Worm (Caenorhabditis elegans) whole organism, L1 larva: ENCODE results near the gene clec-150.

Source experiments
- C04F5.9 ChIP-seq: sonication (generic microtip); optimal IDR thresholded peaks from 2 replicates; lab custom pipeline; 2016; ENCODE audit warnings: missing genetic modification characterization, missing compliant biosample characterization
- Y116A8C.19 ChIP-seq: sonication (generic microtip); optimal IDR thresholded peaks from 2 replicates; lab custom pipeline; 2016; ENCODE audit warnings: missing compliant biosample characterization, missing genetic modification characterization, borderline replicate concordance
- aha-1 ChIP-seq: fragments of 150-350 bp; optimal IDR thresholded peaks from 2 replicates; lab custom pipeline; 2014; ENCODE audit warnings: missing biosample characterization, missing genetic modification characterization
- aly-2 ChIP-seq: fragments of 150-350 bp; optimal IDR thresholded peaks from 2 replicates; lab custom pipeline; 2014; ENCODE audit warnings: missing biosample characterization, missing genetic modification characterization
- blmp-1 ChIP-seq: fragments of 150-350 bp; optimal IDR thresholded peaks from 2 replicates; lab custom pipeline; 2014; ENCODE audit warnings: missing biosample characterization, missing genetic modification characterization
- ceh-8 ChIP-seq: fragments of 200-800 bp; sonication (Bioruptor generic); optimal IDR thresholded peaks from 2 replicates; lab custom pipeline; 2018; ENCODE audit warnings: mild to moderate bottlenecking, missing genetic modification characterization, moderate library complexity, missing compliant biosample characterization
- ceh-82 ChIP-seq, 3 experiments: fragments of 150-350 bp in 1 of 3; sonication (generic microtip) in 2 of 3; optimal IDR thresholded peaks; 2 replicates each; lab custom pipeline; 2014 to 2017; ENCODE audit warnings: missing biosample characterization in 3 of 3, missing genetic modification characterization in 3 of 3
- ces-1 ChIP-seq: fragments of 150-350 bp; optimal IDR thresholded peaks from 2 replicates; lab custom pipeline; 2014; ENCODE audit warnings: missing biosample characterization, missing genetic modification reagents, missing genetic modification characterization
- efl-1 ChIP-seq, 4 experiments: fragments of 150-350 bp; optimal IDR thresholded peaks in 3 of 4; peaks in 1 of 4; 1 replicate in 1 of 4; 2 replicates in 3 of 4; lab custom pipeline; 2014; ENCODE audit warnings: missing biosample characterization in 2 of 4, missing genetic modification characterization in 2 of 4, missing genetic modification reagents in 2 of 4
- elt-3 ChIP-seq, 6 experiments: fragments of 150-350 bp in 1 of 6; sonication (generic microtip); optimal IDR thresholded peaks; 2 replicates each; lab custom pipeline; 2017 to 2018; ENCODE audit warnings: missing biosample characterization in 6 of 6, missing genetic modification characterization in 6 of 6, inconsistent platforms in 1 of 6
- fkh-4 ChIP-seq: sonication (generic microtip); optimal IDR thresholded peaks from 2 replicates; lab custom pipeline; 2016; ENCODE audit warnings: missing compliant biosample characterization, missing genetic modification characterization, borderline replicate concordance
- hlh-17 ChIP-seq: fragments of 200-800 bp; sonication (Bioruptor generic); optimal IDR thresholded peaks from 2 replicates; lab custom pipeline; 2018; ENCODE audit warnings: missing genetic modification characterization, mild to moderate bottlenecking, missing compliant biosample characterization, moderate library complexity, borderline replicate concordance
- hlh-4 ChIP-seq: sonication (generic microtip); optimal IDR thresholded peaks from 2 replicates; lab custom pipeline; 2016; ENCODE audit warnings: mild to moderate bottlenecking, missing genetic modification characterization, missing compliant biosample characterization
- irx-1 ChIP-seq: sonication (generic microtip); optimal IDR thresholded peaks from 2 replicates; lab custom pipeline; 2016; ENCODE audit warnings: missing genetic modification characterization, missing compliant biosample characterization
- lin-13 ChIP-seq: fragments of 150-350 bp; optimal IDR thresholded peaks from 2 replicates; lab custom pipeline; 2014; ENCODE audit warnings: missing biosample characterization, missing genetic modification reagents, missing genetic modification characterization
- lin-14 ChIP-seq: fragments of 200-800 bp; sonication (Bioruptor generic); optimal IDR thresholded peaks from 2 replicates; lab custom pipeline; 2018; ENCODE audit warnings: mild to moderate bottlenecking, missing genetic modification characterization, moderate library complexity, missing compliant biosample characterization
- lir-3 ChIP-seq: sonication (generic microtip); optimal IDR thresholded peaks from 2 replicates; lab custom pipeline; 2016; ENCODE audit warnings: mild to moderate bottlenecking, missing genetic modification characterization, moderate library complexity, missing compliant biosample characterization; ENCODE audit not compliant: poor library complexity
- lsy-2 ChIP-seq, 2 experiments: fragments of 150-350 bp; optimal IDR thresholded peaks; 2 replicates each; lab custom pipeline; 2014; ENCODE audit warnings: missing biosample characterization in 2 of 2, missing genetic modification characterization in 2 of 2
- mdl-1 ChIP-seq, 2 experiments: fragments of 150-350 bp; optimal IDR thresholded peaks; 2 replicates each; lab custom pipeline; 2014 to 2017; ENCODE audit warnings: missing biosample characterization in 2 of 2, missing genetic modification characterization in 2 of 2, inconsistent platforms in 1 of 2
- mef-2 ChIP-seq: fragments of 150-350 bp; optimal IDR thresholded peaks from 2 replicates; lab custom pipeline; 2014; ENCODE audit warnings: missing biosample characterization, missing genetic modification characterization
- nhr-11 ChIP-seq: fragments of 150-350 bp; optimal IDR thresholded peaks from 2 replicates; lab custom pipeline; 2014; ENCODE audit warnings: missing biosample characterization, missing genetic modification characterization
- nhr-19 ChIP-seq: fragments of 200-800 bp; sonication (Bioruptor generic); conservative IDR thresholded peaks from 2 replicates; pipeline ENCODE4 v1.3.6; 2022; ENCODE audit warnings: missing genetic modification characterization, missing compliant biosample characterization
- nhr-20 ChIP-seq: sonication (generic microtip); optimal IDR thresholded peaks from 2 replicates; lab custom pipeline; 2016; ENCODE audit warnings: mild to moderate bottlenecking, missing genetic modification characterization, missing compliant biosample characterization
- nhr-237 ChIP-seq: fragments of 150-350 bp; optimal IDR thresholded peaks from 2 replicates; lab custom pipeline; 2014; ENCODE audit warnings: missing biosample characterization, missing genetic modification characterization
- nhr-28 ChIP-seq: fragments of 150-350 bp; optimal IDR thresholded peaks from 2 replicates; lab custom pipeline; 2014; ENCODE audit warnings: missing biosample characterization, missing genetic modification characterization
- nhr-71 ChIP-seq: sonication (generic microtip); optimal IDR thresholded peaks from 2 replicates; lab custom pipeline; 2016; ENCODE audit warnings: mild to moderate bottlenecking, missing genetic modification characterization, moderate library complexity, missing compliant biosample characterization
- nhr-77 ChIP-seq: fragments of 150-350 bp; optimal IDR thresholded peaks from 2 replicates; lab custom pipeline; 2014; ENCODE audit warnings: missing biosample characterization, missing genetic modification characterization
- nhr-90 ChIP-seq: sonication (generic microtip); optimal IDR thresholded peaks from 2 replicates; lab custom pipeline; 2016; ENCODE audit warnings: mild to moderate bottlenecking, missing genetic modification characterization, missing compliant biosample characterization; ENCODE audit not compliant: poor library complexity
- pag-3 ChIP-seq: sonication (generic microtip); optimal IDR thresholded peaks from 2 replicates; lab custom pipeline; 2017; ENCODE audit warnings: missing genetic modification characterization, mild to moderate bottlenecking, missing compliant biosample characterization, antibody characterized with exemption, borderline replicate concordance; ENCODE audit not compliant: insufficient read depth
- pqm-1 ChIP-seq: sonication (generic microtip); optimal IDR thresholded peaks from 3 replicates; lab custom pipeline; 2017; ENCODE audit warnings: missing biosample characterization, missing genetic modification characterization
- snpc-4 ChIP-seq: fragments of 150-350 bp; optimal IDR thresholded peaks from 2 replicates; lab custom pipeline; 2014; ENCODE audit warnings: missing biosample characterization, missing genetic modification characterization
- snu-23 ChIP-seq: sonication (generic microtip); optimal IDR thresholded peaks from 2 replicates; lab custom pipeline; 2016; ENCODE audit warnings: missing genetic modification characterization, missing compliant biosample characterization
- tbx-2 ChIP-seq: sonication (generic microtip); optimal IDR thresholded peaks from 2 replicates; lab custom pipeline; 2016; ENCODE audit warnings: missing genetic modification characterization, missing compliant biosample characterization
- unc-30 ChIP-seq: sonication (generic microtip); optimal IDR thresholded peaks from 2 replicates; lab custom pipeline; 2017; ENCODE audit warnings: missing biosample characterization, missing genetic modification characterization
- unc-86 ChIP-seq: sonication (generic microtip); optimal IDR thresholded peaks from 2 replicates; lab custom pipeline; 2016; ENCODE audit warnings: missing genetic modification characterization, missing compliant biosample characterization
- zip-4 ChIP-seq: fragments of 200-800 bp; sonication (Bioruptor generic); optimal IDR thresholded peaks from 2 replicates; lab custom pipeline; 2018; ENCODE audit warnings: mild to moderate bottlenecking, missing genetic modification characterization, moderate library complexity, missing compliant biosample characterization

The clec-150 gene

ce11 chrIII:1037173-1037572 lies 34.7 kb downstream of the clec-150 start, which contains the start of the genes chin-1 and BE0003N10.1 (continued):
- TF ChIP-seq lsy-2 (tag; optimal IDR thresholded peaks at IDR 0.05; lab: Kevin White, UChicago) (peak; percentile 70 to 76), tbx-2 (tag; lab: Kevin White, UChicago) (peak; percentile 54), hlh-17 (no peak), snu-23 (peak; percentile 65), nhr-28 (tag; lab: Kevin White, UChicago) (no peak), mdl-1 (tag; optimal IDR thresholded peaks at IDR 0.05; lab: Kevin White, UChicago) (no peak), nhr-71 (tag; lab: Kevin White, UChicago) (peak; percentile 72), nhr-20 (tag; lab: Kevin White, UChicago) (peak; percentile 26), nhr-11 (no peak)

- no peak for TF ChIP-seq snu-23
- no peak for TF ChIP-seq unc-86
- TF ChIP-seq zip-4, result no peak
- no peak for TF ChIP-seq irx-1 (tag; lab: Kevin White, UChicago)
- no peak for TF ChIP-seq lin-14
- no peak for TF ChIP-seq ces-1 (GFP tag; lab: Kevin White, UChicago)
- no peak for TF ChIP-seq Y116A8C.19
- no peak for TF ChIP-seq fkh-4 (tag; lab: Kevin White, UChicago)
- no peak for TF ChIP-seq unc-30 (tag; lab: Kevin White, UChicago)
- TF ChIP-seq C04F5.9 (tag; lab: Kevin White, UChicago), result no peak
- TF ChIP-seq pqm-1 (tag; lab: Kevin White, UChicago), result no peak
- no peak for TF ChIP-seq aly-2
- TF ChIP-seq blmp-1 (tag; lab: Kevin White, UChicago), result no peak
- TF ChIP-seq nhr-28 (tag; lab: Kevin White, UChicago), result no peak
- TF ChIP-seq nhr-77 (tag; lab: Kevin White, UChicago), result no peak
Measured at ce11 chrIII:1040059-1040458, 37.6 kb downstream of the clec-150 start.

ce11 chrIII:1043790-1044189 lies 41.3 kb downstream of the clec-150 start:
- no peak for TF ChIP-seq irx-1 (tag; lab: Kevin White, UChicago)
- TF ChIP-seq efl-1 (optimal IDR thresholded peaks at IDR 0.05; lab: Kevin White, UChicago), result no peak
- no peak for TF ChIP-seq efl-1 (GFP tag; optimal IDR thresholded peaks at IDR 0.05 in 1 of 2; lab: Kevin White, UChicago)
- TF ChIP-seq mef-2 (tag; lab: Kevin White, UChicago), result no peak
- TF ChIP-seq nhr-19 (GFP tag; lab: Robert Waterston, UW), result no peak
- no peak for TF ChIP-seq hlh-4 (tag; lab: Kevin White, UChicago)
- TF ChIP-seq lin-13 (GFP tag; lab: Kevin White, UChicago), result no peak
- TF ChIP-seq ceh-8, result no peak
- TF ChIP-seq elt-3 (tag; optimal IDR thresholded peaks at IDR 0.05; lab: Kevin White, UChicago), result no peak
- no peak for TF ChIP-seq pag-3
- TF ChIP-seq, all 84 proteins: peak for 0

- TF ChIP-seq nhr-90 (no peak), snpc-4 (tag; lab: Kevin White, UChicago) (no peak), ceh-82 (tag; optimal IDR thresholded peaks at IDR 0.05; lab: Kevin White, UChicago) (no peak), nhr-237 (tag; lab: Kevin White, UChicago) (no peak), fkh-4 (tag; lab: Kevin White, UChicago) (no peak), aha-1 (tag; lab: Kevin White, UChicago) (no peak), lin-14 (no peak), lir-3 (tag; lab: Kevin White, UChicago) (no peak), nhr-77 (tag; lab: Kevin White, UChicago) (no peak)
Measured at ce11 chrIII:1051877-1052276, 49.4 kb downstream of the clec-150 start.
